Fruit fly (Drosophila melanogaster) whole organism: ENCODE results near the gene tsh.

Source experiments
- CG8478 ChIP-seq: fragments of >200 bp; optimal IDR thresholded peaks from 2 replicates; lab custom pipeline; 2018; ENCODE audit warnings: inconsistent platforms
- Dll ChIP-seq: fragments of >200 bp; optimal IDR thresholded peaks from 2 replicates; lab custom pipeline; 2017
- EcR ChIP-seq, 2 experiments: fragments of >200 bp; optimal IDR thresholded peaks; 2 replicates each; lab custom pipeline; 2017; ENCODE audit warnings: missing biosample characterization in 2 of 2, missing genetic modification characterization in 2 of 2, missing genetic modification reagents in 2 of 2
- pan ChIP-seq: fragments of >200 bp; optimal IDR thresholded peaks from 2 replicates; lab custom pipeline; 2017
- psq ChIP-seq: fragments of >200 bp; optimal IDR thresholded peaks from 2 replicates; lab custom pipeline; 2017
- usp ChIP-seq: fragments of >200 bp; optimal IDR thresholded peaks from 2 replicates; lab custom pipeline; 2017; ENCODE audit warnings: missing biosample characterization, missing genetic modification characterization, mixed read lengths

The tsh gene

dm6 chr2L:21855064-21855463, 26.7 kb downstream of the tsh start:
- no peak for TF ChIP-seq EcR (GFP tag; optimal IDR thresholded peaks at IDR 0.05; lab: Kevin White, UChicago)
- no peak for TF ChIP-seq Dll (lab: Kevin White, UChicago)

- TF ChIP-seq CG8478 (lab: Kevin White, UChicago) (no peak), psq (lab: Kevin White, UChicago) (no peak)
Measured at dm6 chr2L:21855824-21856223, 27.4 kb downstream of the tsh start.

dm6 chr2L:21857744-21858143, 29.4 kb downstream of the tsh start:
- TF ChIP-seq usp, result no peak

- TF ChIP-seq CG8478 (lab: Kevin White, UChicago), result no peak
- TF ChIP-seq pan (lab: Kevin White, UChicago), result no peak
- no peak for TF ChIP-seq Dll (lab: Kevin White, UChicago)
- no peak for TF ChIP-seq EcR (GFP tag; optimal IDR thresholded peaks at IDR 0.05; lab: Kevin White, UChicago)
- TF ChIP-seq psq (lab: Kevin White, UChicago), result no peak
- no peak for TF ChIP-seq usp
Measured at dm6 chr2L:21860566-21860965, 32.2 kb downstream of the tsh start.

- TF ChIP-seq Dll (lab: Kevin White, UChicago) (peak; percentile 33), pan (lab: Kevin White, UChicago) (no peak), CG8478 (lab: Kevin White, UChicago) (no peak)
Measured at dm6 chr2L:21863544-21863945, 35.2 kb downstream of the tsh start.

- TF ChIP-seq psq (lab: Kevin White, UChicago) (no peak), CG8478 (lab: Kevin White, UChicago) (no peak), Dll (lab: Kevin White, UChicago) (no peak), usp (no peak), EcR (GFP tag; optimal IDR thresholded peaks at IDR 0.05; lab: Kevin White, UChicago) (no peak), pan (lab: Kevin White, UChicago) (no peak)
Measured at dm6 chr2L:21866362-21866761, 38.0 kb downstream of the tsh start.

- TF ChIP-seq psq (lab: Kevin White, UChicago) (no peak), Dll (lab: Kevin White, UChicago) (no peak), CG8478 (lab: Kevin White, UChicago) (no peak), usp (no peak), pan (lab: Kevin White, UChicago) (peak; percentile 84), EcR (GFP tag; optimal IDR thresholded peaks at IDR 0.05; lab: Kevin White, UChicago) (no peak)
Measured at dm6 chr2L:21867040-21867981, 38.9 kb downstream of the tsh start.

dm6 chr2L:21868712-21869280, 40.4 kb downstream of the tsh start:
- TF ChIP-seq Dll (lab: Kevin White, UChicago) (no peak), psq (lab: Kevin White, UChicago) (no peak), usp (no peak), EcR (GFP tag; optimal IDR thresholded peaks at IDR 0.05; lab: Kevin White, UChicago) (no peak), pan (lab: Kevin White, UChicago) (no peak), CG8478 (lab: Kevin White, UChicago) (no peak)

- TF ChIP-seq CG8478 (lab: Kevin White, UChicago) (no peak), usp (no peak), Dll (lab: Kevin White, UChicago) (no peak), EcR (GFP tag; optimal IDR thresholded peaks at IDR 0.05; lab: Kevin White, UChicago) (no peak), pan (lab: Kevin White, UChicago) (no peak), psq (lab: Kevin White, UChicago) (no peak)
Measured at dm6 chr2L:21871708-21872107, 43.3 kb downstream of the tsh start.

dm6 chr2L:21873696-21874095, 45.3 kb downstream of the tsh start:
- no peak for TF ChIP-seq pan (lab: Kevin White, UChicago)
- no peak for TF ChIP-seq psq (lab: Kevin White, UChicago)
- TF ChIP-seq Dll (lab: Kevin White, UChicago), result no peak

- no peak for TF ChIP-seq EcR (GFP tag; optimal IDR thresholded peaks at IDR 0.05; lab: Kevin White, UChicago)
- TF ChIP-seq CG8478 (lab: Kevin White, UChicago), result no peak
- TF ChIP-seq usp, result no peak
- no peak for TF ChIP-seq psq (lab: Kevin White, UChicago)
- TF ChIP-seq Dll (lab: Kevin White, UChicago), result no peak
- TF ChIP-seq pan (lab: Kevin White, UChicago), result no peak
Measured at dm6 chr2L:21877006-21877405, 48.6 kb downstream of the tsh start.

- TF ChIP-seq usp (no peak), Dll (lab: Kevin White, UChicago) (no peak), EcR (GFP tag; optimal IDR thresholded peaks at IDR 0.05; lab: Kevin White, UChicago) (no peak), pan (lab: Kevin White, UChicago) (no peak)
Measured at dm6 chr2L:21879411-21879810, 51.0 kb downstream of the tsh start.
